Fruit fly (Drosophila melanogaster) whole organism, embryonic: ENCODE results near the gene CG11095.

ENCODE experiments used
- Aef1 ChIP-seq: fragments of 200-800 bp; sonication (Bioruptor generic); IDR thresholded peaks from 3 replicates; pipeline ENCODE4 v1.3.6; 2022; ENCODE audit warnings: missing biosample characterization, missing genetic modification characterization
- Atf-2 ChIP-seq: fragments of 200-800 bp; sonication (Bioruptor generic); optimal IDR thresholded peaks from 2 replicates; lab custom pipeline; 2016; ENCODE audit warnings: missing biosample characterization, missing genetic modification characterization
- CG10959 ChIP-seq: fragments of 200-800 bp; sonication (Bioruptor generic); IDR thresholded peaks from 2 replicates; pipeline ENCODE4 v1.3.6; 2022; ENCODE audit warnings: missing biosample characterization, missing genetic modification characterization
- CG12391 ChIP-seq: fragments of 200-800 bp; sonication (Bioruptor generic); optimal IDR thresholded peaks from 3 replicates; lab custom pipeline; 2018; ENCODE audit warnings: missing biosample characterization, mild to moderate bottlenecking, missing genetic modification characterization, moderate library complexity
- CG13296 ChIP-seq: fragments of 200-800 bp; sonication (Bioruptor generic); optimal IDR thresholded peaks from 3 replicates; lab custom pipeline; 2018; ENCODE audit warnings: missing biosample characterization, mild to moderate bottlenecking, missing genetic modification characterization
- CG13894 ChIP-seq: fragments of 200-800 bp; sonication (Bioruptor generic); optimal IDR thresholded peaks from 3 replicates; lab custom pipeline; 2018; ENCODE audit warnings: missing biosample characterization, mild to moderate bottlenecking, missing genetic modification characterization, moderate library complexity
- CG14014 ChIP-seq: fragments of 200-800 bp; sonication (Bioruptor generic); IDR thresholded peaks from 2 replicates; pipeline ENCODE4 v1.3.6; 2022; ENCODE audit warnings: missing biosample characterization, missing genetic modification characterization
- CG14050 ChIP-seq: fragments of 200-800 bp; sonication (Bioruptor generic); IDR thresholded peaks from 3 replicates; pipeline ENCODE4 v1.3.6; 2022; ENCODE audit warnings: missing biosample characterization, missing genetic modification characterization
- CG15479 ChIP-seq: fragments of 200-800 bp; sonication (Bioruptor generic); optimal IDR thresholded peaks from 3 replicates; lab custom pipeline; 2019; ENCODE audit warnings: missing biosample characterization, mild to moderate bottlenecking, missing genetic modification characterization, moderate library complexity
- CG15514 ChIP-seq: fragments of 200-800 bp; sonication (Bioruptor generic); optimal IDR thresholded peaks from 3 replicates; lab custom pipeline; 2017; ENCODE audit warnings: missing biosample characterization, missing genetic modification characterization, mild to moderate bottlenecking, moderate library complexity, missing genetic modification reagents
- CG15696 ChIP-seq: fragments of 200-800 bp; sonication (Bioruptor generic); optimal IDR thresholded peaks from 2 replicates; lab custom pipeline; 2019; ENCODE audit warnings: missing biosample characterization, mild to moderate bottlenecking, missing genetic modification characterization, moderate library complexity
- CG1602 ChIP-seq: fragments of 200-800 bp; sonication (Bioruptor generic); optimal IDR thresholded peaks from 3 replicates; lab custom pipeline; 2016; ENCODE audit warnings: missing biosample characterization, missing genetic modification characterization
- CG16815 ChIP-seq: fragments of 200-800 bp; sonication (Bioruptor generic); optimal IDR thresholded peaks from 3 replicates; lab custom pipeline; 2017; ENCODE audit warnings: missing biosample characterization, mild to moderate bottlenecking, missing genetic modification characterization
- CG18764 ChIP-seq: fragments of 200-800 bp; sonication (Bioruptor generic); optimal IDR thresholded peaks from 3 replicates; lab custom pipeline; 2016; ENCODE audit warnings: missing biosample characterization, missing genetic modification characterization
- CG2875 ChIP-seq: fragments of 200-800 bp; sonication (Bioruptor generic); optimal IDR thresholded peaks from 2 replicates; lab custom pipeline; 2017; ENCODE audit warnings: missing biosample characterization, mild to moderate bottlenecking, missing genetic modification characterization, missing genetic modification reagents
- CG30403 ChIP-seq: fragments of 200-800 bp; sonication (Bioruptor generic); optimal IDR thresholded peaks from 3 replicates; lab custom pipeline; 2016; ENCODE audit warnings: missing biosample characterization, missing genetic modification characterization
- CG30431 ChIP-seq: fragments of 200-800 bp; sonication (Bioruptor generic); optimal IDR thresholded peaks from 2 replicates; lab custom pipeline; 2017; ENCODE audit warnings: missing biosample characterization, missing genetic modification characterization
- CG33213 ChIP-seq: fragments of 200-800 bp; sonication (Bioruptor generic); optimal IDR thresholded peaks from 3 replicates; lab custom pipeline; 2016; ENCODE audit warnings: missing biosample characterization, missing genetic modification characterization
- CG4707 ChIP-seq: fragments of 200-800 bp; sonication (Bioruptor generic); optimal IDR thresholded peaks from 2 replicates; lab custom pipeline; 2018; ENCODE audit warnings: missing biosample characterization, mild to moderate bottlenecking, missing genetic modification characterization, moderate library complexity
- CG7372 ChIP-seq: fragments of 200-800 bp; sonication (Bioruptor generic); IDR thresholded peaks from 2 replicates; pipeline ENCODE4 v1.3.6; 2022; ENCODE audit warnings: missing biosample characterization, missing genetic modification characterization
- CG9797 ChIP-seq: fragments of 200-800 bp; sonication (Bioruptor generic); optimal IDR thresholded peaks from 3 replicates; lab custom pipeline; 2018; ENCODE audit warnings: missing biosample characterization, mild to moderate bottlenecking, missing genetic modification characterization
- D ChIP-seq, 2 experiments: fragments of 200-800 bp in 1 of 2; fragments of >200 bp in 1 of 2; sonication (Bioruptor generic) in 1 of 2; optimal IDR thresholded peaks; 2 replicates in 1 of 2; 3 replicates in 1 of 2; lab custom pipeline; 2017; ENCODE audit warnings: mild to moderate bottlenecking in 1 of 2, missing biosample characterization in 1 of 2, missing genetic modification characterization in 1 of 2, missing genetic modification reagents in 1 of 2
- Dip3 ChIP-seq: fragments of 200-800 bp; sonication (Bioruptor generic); optimal IDR thresholded peaks from 3 replicates; lab custom pipeline; 2016; ENCODE audit warnings: missing biosample characterization, missing genetic modification characterization
- GATAe ChIP-seq: fragments of 200-800 bp; sonication (Bioruptor generic); conservative IDR thresholded peaks from 2 replicates; pipeline ENCODE4 v1.3.6; 2022; ENCODE audit warnings: missing biosample characterization, missing genetic modification characterization
- Gsc ChIP-seq: fragments of 200-800 bp; sonication (Bioruptor generic); IDR thresholded peaks from 2 replicates; pipeline ENCODE4 v1.3.6; 2022; ENCODE audit warnings: missing biosample characterization, missing genetic modification characterization
- HLH54F ChIP-seq: fragments of 200-800 bp; sonication (Bioruptor generic); optimal IDR thresholded peaks from 3 replicates; lab custom pipeline; 2016; ENCODE audit warnings: missing biosample characterization, missing genetic modification characterization
- HmgD ChIP-seq: fragments of 200-800 bp; sonication (Bioruptor generic); optimal IDR thresholded peaks from 3 replicates; lab custom pipeline; 2016; ENCODE audit warnings: missing biosample characterization, missing genetic modification characterization
- Hmx ChIP-seq: fragments of 200-800 bp; sonication (Bioruptor generic); optimal IDR thresholded peaks from 2 replicates; lab custom pipeline; 2016; ENCODE audit warnings: missing biosample characterization, missing genetic modification characterization
- Hsf ChIP-seq: fragments of 200-800 bp; sonication (Bioruptor generic); optimal IDR thresholded peaks from 3 replicates; lab custom pipeline; 2016; ENCODE audit warnings: missing biosample characterization, missing genetic modification characterization
- NFAT ChIP-seq: fragments of 200-800 bp; sonication (Bioruptor generic); IDR thresholded peaks from 2 replicates; pipeline ENCODE4 v1.3.6; 2022; ENCODE audit warnings: missing biosample characterization, missing genetic modification characterization
- Nf-YA ChIP-seq: fragments of 200-800 bp; sonication (Bioruptor generic); IDR thresholded peaks from 2 replicates; pipeline ENCODE4 v1.3.6; 2022; ENCODE audit warnings: missing biosample characterization, missing genetic modification characterization
- Rx ChIP-seq: fragments of 200-800 bp; sonication (Bioruptor generic); IDR thresholded peaks from 2 replicates; pipeline ENCODE4 v1.3.6; 2022; ENCODE audit warnings: missing biosample characterization, missing genetic modification characterization
- Trl ChIP-seq, 3 experiments: fragments of >200 bp in 2 of 3; fragments of 200-800 bp in 1 of 3; sonication (Bioruptor generic) in 1 of 3; optimal IDR thresholded peaks; 2 replicates in 1 of 3; 3 replicates in 2 of 3; lab custom pipeline; 2016 to 2017; ENCODE audit warnings: missing biosample characterization in 1 of 3, missing genetic modification characterization in 1 of 3
- ato ChIP-seq: fragments of 200-800 bp; sonication (Bioruptor generic); IDR thresholded peaks from 2 replicates; pipeline ENCODE4 v1.3.6; 2022; ENCODE audit warnings: missing biosample characterization, missing genetic modification characterization; ENCODE audit not compliant: partially characterized antibody
- corto ChIP-seq: fragments of 200-800 bp; sonication (Bioruptor generic); optimal IDR thresholded peaks from 2 replicates; lab custom pipeline; 2016; ENCODE audit warnings: missing biosample characterization, mild to moderate bottlenecking, missing genetic modification characterization, moderate library complexity
- crol ChIP-seq: fragments of 200-800 bp; sonication (Bioruptor generic); IDR thresholded peaks from 2 replicates; pipeline ENCODE4 v1.3.6; 2022; ENCODE audit warnings: missing biosample characterization, missing genetic modification characterization
- cwo ChIP-seq: fragments of 200-800 bp; sonication (Bioruptor generic); optimal IDR thresholded peaks from 3 replicates; lab custom pipeline; 2017; ENCODE audit warnings: missing biosample characterization, missing genetic modification characterization, mild to moderate bottlenecking, moderate library complexity, missing genetic modification reagents
- dpn ChIP-seq, 2 experiments: fragments of 200-800 bp; sonication (Bioruptor generic); optimal IDR thresholded peaks; 3 replicates each; lab custom pipeline; 2016; ENCODE audit warnings: missing biosample characterization in 2 of 2, missing genetic modification characterization in 2 of 2
- emc ChIP-seq: fragments of 200-800 bp; sonication (Bioruptor generic); optimal IDR thresholded peaks from 2 replicates; lab custom pipeline; 2016; ENCODE audit warnings: missing biosample characterization, missing genetic modification characterization
- en ChIP-seq: fragments of 200-800 bp; sonication (Bioruptor generic); optimal IDR thresholded peaks from 2 replicates; lab custom pipeline; 2016; ENCODE audit warnings: missing biosample characterization, missing genetic modification characterization
- grau ChIP-seq: fragments of 200-800 bp; optimal IDR thresholded peaks from 3 replicates; lab custom pipeline; 2019; ENCODE audit warnings: missing biosample characterization, mild to moderate bottlenecking, missing genetic modification characterization, moderate library complexity
- kay ChIP-seq: fragments of 200-800 bp; sonication (Bioruptor generic); optimal IDR thresholded peaks from 2 replicates; lab custom pipeline; 2016; ENCODE audit warnings: missing biosample characterization, missing genetic modification characterization
- ken ChIP-seq: fragments of 200-800 bp; sonication (Bioruptor generic); IDR thresholded peaks from 3 replicates; pipeline ENCODE4 v1.3.6; 2022; ENCODE audit warnings: missing biosample characterization, missing genetic modification characterization
- pb ChIP-seq: fragments of 200-800 bp; sonication (Bioruptor generic); optimal IDR thresholded peaks from 3 replicates; lab custom pipeline; 2016; ENCODE audit warnings: missing biosample characterization, missing genetic modification characterization
- prd ChIP-seq, 3 experiments: fragments of >200 bp in 2 of 3; fragments of 200-800 bp in 1 of 3; sonication (Bioruptor generic) in 1 of 3; optimal IDR thresholded peaks in 2 of 3; IDR thresholded peaks in 1 of 3; 2 replicates in 2 of 3; 3 replicates in 1 of 3; pipeline versions ENCODE4 v1.3.6 to Lab custom; 2017 to 2022; ENCODE audit warnings: missing biosample characterization in 1 of 3, missing genetic modification characterization in 1 of 3
- toy ChIP-seq: fragments of 200-800 bp; sonication (Bioruptor generic); IDR thresholded peaks from 2 replicates; pipeline ENCODE4 v1.3.6; 2022; ENCODE audit warnings: missing biosample characterization, missing genetic modification characterization
- ttk ChIP-seq: fragments of 200-800 bp; sonication (Bioruptor generic); IDR thresholded peaks from 2 replicates; pipeline ENCODE4 v2.1.2; 2022; ENCODE audit warnings: missing biosample characterization, missing genetic modification characterization
- unc-4 ChIP-seq: fragments of 200-800 bp; sonication (Bioruptor generic); IDR thresholded peaks from 2 replicates; pipeline ENCODE4 v1.3.6; 2022; ENCODE audit warnings: missing biosample characterization, missing genetic modification characterization; ENCODE audit not compliant: partially characterized antibody

Gene CG11095

dm6 chrX:13764397-13765119 lies 46.9 kb upstream of the CG11095 start (continued):
- no peak for TF ChIP-seq crol (GFP tag; lab: Robert Waterston, UW)
- 0 out of 3 replicates have a peak, but pooled peaks have one; percentile 45 for TF ChIP-seq ken (GFP tag; lab: Robert Waterston, UW)
- TF ChIP-seq CG14050, result peak; percentile 51; the same call in 1 of the 3 replicates
- TF ChIP-seq CG9797 (GFP tag; lab: Kevin White, UChicago), result no peak
- peak; percentile 62 for TF ChIP-seq CG12391
- no peak for TF ChIP-seq CG7372
- no peak for TF ChIP-seq D (optimal IDR thresholded peaks at IDR 0.05; lab: Kevin White, UChicago)
- no peak for TF ChIP-seq D (GFP tag; optimal IDR thresholded peaks at IDR 0.05; lab: Kevin White, UChicago)
- TF ChIP-seq Hsf (GFP tag; lab: Kevin White, UChicago), result no peak
- TF ChIP-seq emc (GFP tag; lab: Kevin White, UChicago), result no peak
- peak; percentile 37; the same call in 2 of the 3 replicates for TF ChIP-seq Aef1 (GFP tag; lab: Robert Waterston, UW)
- TF ChIP-seq CG33213 (GFP tag; lab: Kevin White, UChicago), result no peak
- TF ChIP-seq unc-4, result no peak
- TF ChIP-seq CG4707, result peak; percentile 37
- peak; percentile 44 for TF ChIP-seq CG2875 (GFP tag; lab: Kevin White, UChicago)
- TF ChIP-seq GATAe, result no peak
- TF ChIP-seq en (GFP tag; lab: Kevin White, UChicago), result no peak
- TF ChIP-seq ato (GFP tag; lab: Robert Waterston, UW), result no peak
- no peak for TF ChIP-seq prd (optimal IDR thresholded peaks at IDR 0.05; lab: Kevin White, UChicago)
- TF ChIP-seq prd (GFP tag; IDR thresholded peaks at IDR 0.05; lab: Robert Waterston, UW), result peak; percentile 61
- TF ChIP-seq CG16815 (GFP tag; lab: Kevin White, UChicago), result no peak
- no peak for TF ChIP-seq Hmx
- TF ChIP-seq cwo, result no peak
- TF ChIP-seq CG30431 (GFP tag; lab: Kevin White, UChicago), result no peak
- peak; percentile 61 for TF ChIP-seq CG14014 (GFP tag; lab: Robert Waterston, UW)
- TF ChIP-seq Atf-2 (GFP tag; lab: Kevin White, UChicago), result peak; percentile 19
- TF ChIP-seq corto (GFP tag; lab: Kevin White, UChicago), result no peak
- TF ChIP-seq toy (GFP tag; lab: Robert Waterston, UW), result no peak
- peak; percentile 15 for TF ChIP-seq CG1602 (GFP tag; lab: Kevin White, UChicago)
- peak; percentile 57 for TF ChIP-seq ttk (GFP tag; lab: Robert Waterston, UW)
- TF ChIP-seq CG15696 (tag; lab: Kevin White, UChicago), result no peak
- TF ChIP-seq kay, result no peak
- no peak for TF ChIP-seq CG13894 (tag; lab: Kevin White, UChicago)
- no peak for TF ChIP-seq CG18764 (GFP tag; lab: Kevin White, UChicago)
- TF ChIP-seq grau (tag; lab: Kevin White, UChicago), result peak; percentile 54
- TF ChIP-seq NFAT, result no peak
- TF ChIP-seq Rx (GFP tag; lab: Robert Waterston, UW), result peak; percentile 8; the same call in 1 of the 2 replicates
- TF ChIP-seq CG13296 (GFP tag; lab: Kevin White, UChicago), result peak; percentile 39
- 0 out of 2 replicates have a peak, but pooled peaks have one; percentile 46 for TF ChIP-seq Nf-YA (GFP tag; lab: Robert Waterston, UW)
- TF ChIP-seq Trl (optimal IDR thresholded peaks at IDR 0.05; lab: Kevin White, UChicago), result no peak
- TF ChIP-seq Trl (GFP tag; optimal IDR thresholded peaks at IDR 0.05; lab: Kevin White, UChicago), result peak; percentile 5
- TF ChIP-seq HmgD (GFP tag; lab: Kevin White, UChicago), result no peak
- no peak for TF ChIP-seq HLH54F (GFP tag; lab: Kevin White, UChicago)
- no peak for TF ChIP-seq CG15479 (GFP tag; lab: Kevin White, UChicago)
- TF ChIP-seq CG30403, result peak; percentile 40
- TF ChIP-seq pb (GFP tag; lab: Kevin White, UChicago), result no peak
- TF ChIP-seq Gsc (GFP tag; lab: Robert Waterston, UW), result no peak
- peak in 1 of 2 experiments; percentile 55 for TF ChIP-seq dpn (GFP tag; optimal IDR thresholded peaks at IDR 0.05; lab: Kevin White, UChicago)
- no peak for TF ChIP-seq CG15514 (GFP tag; lab: Kevin White, UChicago)
- TF ChIP-seq Dip3 (GFP tag; lab: Kevin White, UChicago), result no peak
- peak; percentile 31; the same call in 1 of the 2 replicates for TF ChIP-seq CG10959 (GFP tag; lab: Robert Waterston, UW)
